Worm (Caenorhabditis elegans) whole organism, mixed stage, embryonic: Measurements from ENCODE around the gene Y75B8A.10.

Source experiments
- elt-1 ChIP-seq: sonication (generic microtip); optimal IDR thresholded peaks from 2 replicates; lab custom pipeline; 2017; ENCODE audit warnings: missing genetic modification characterization, mild to moderate bottlenecking, missing compliant biosample characterization, antibody characterized with exemption, moderate library complexity, borderline replicate concordance; ENCODE audit not compliant: insufficient read depth
- pha-4 ChIP-seq: fragments of 150-350 bp; optimal IDR thresholded peaks from 2 replicates; lab custom pipeline; 2018; ENCODE audit warnings: missing biosample characterization, missing genetic modification reagents, missing genetic modification characterization
- unc-62 ChIP-seq: fragments of 150-350 bp; optimal IDR thresholded peaks from 2 replicates; lab custom pipeline; 2014; ENCODE audit warnings: missing biosample characterization, missing genetic modification reagents, missing genetic modification characterization

DNA sequence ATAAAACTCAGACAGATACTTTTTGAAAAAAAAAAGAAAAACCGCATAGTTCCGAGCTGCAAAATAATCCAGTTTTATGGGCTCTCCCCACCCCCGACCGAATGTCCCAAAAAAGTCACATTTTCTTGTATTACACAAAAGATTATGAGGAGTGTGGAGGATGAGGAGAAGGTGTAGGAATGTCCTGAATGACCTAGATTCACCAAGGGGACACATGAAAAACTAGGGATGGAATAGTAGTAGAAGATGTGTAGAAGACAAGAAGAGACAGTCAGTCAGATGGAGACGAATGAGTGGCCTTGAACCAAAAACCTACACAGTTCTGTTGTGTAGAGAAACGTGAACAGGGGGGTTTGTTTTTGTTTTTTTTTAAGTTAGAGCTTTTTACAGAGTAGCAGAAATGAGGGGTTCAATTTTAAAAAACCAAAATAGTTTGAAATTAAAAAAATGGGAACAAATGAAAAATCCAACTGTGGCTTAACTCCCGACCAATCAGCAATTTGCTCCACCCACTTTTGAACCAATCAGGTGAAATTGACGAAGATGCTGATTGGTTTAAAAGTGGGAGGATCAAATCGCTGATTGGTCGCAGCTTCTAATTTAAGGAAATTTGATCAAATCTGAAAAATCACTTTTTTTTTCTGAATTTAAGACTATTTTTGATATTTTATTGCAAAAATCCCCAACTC lies 40.3 kb downstream of the Y75B8A.10 start:
- TF ChIP-seq elt-1 (tag; lab: Kevin White, UChicago): no peak
- no peak for TF ChIP-seq unc-62 (GFP tag; lab: Kevin White, UChicago)
- TF ChIP-seq pha-4 (tag; lab: Kevin White, UChicago): no peak
